Worm (Caenorhabditis elegans) whole organism, L4/young adult: ENCODE measurements around the gene acr-9.

Source experiments
- W03F9.2 ChIP-seq: fragments of 150-350 bp; optimal IDR thresholded peaks from 2 replicates; lab custom pipeline; 2014; ENCODE audit warnings: missing biosample characterization, missing genetic modification characterization
- dao-5 ChIP-seq: sonication (generic microtip); optimal IDR thresholded peaks from 2 replicates; lab custom pipeline; 2016; ENCODE audit warnings: missing genotype, missing genetic modification characterization, moderate library complexity, missing compliant biosample characterization
- him-1 ChIP-seq: sonication (generic microtip); optimal IDR thresholded peaks from 2 replicates; lab custom pipeline; 2016; ENCODE audit warnings: missing genotype, missing genetic modification reagents, missing genetic modification characterization, missing compliant biosample characterization

acr-9 gene

DNA sequence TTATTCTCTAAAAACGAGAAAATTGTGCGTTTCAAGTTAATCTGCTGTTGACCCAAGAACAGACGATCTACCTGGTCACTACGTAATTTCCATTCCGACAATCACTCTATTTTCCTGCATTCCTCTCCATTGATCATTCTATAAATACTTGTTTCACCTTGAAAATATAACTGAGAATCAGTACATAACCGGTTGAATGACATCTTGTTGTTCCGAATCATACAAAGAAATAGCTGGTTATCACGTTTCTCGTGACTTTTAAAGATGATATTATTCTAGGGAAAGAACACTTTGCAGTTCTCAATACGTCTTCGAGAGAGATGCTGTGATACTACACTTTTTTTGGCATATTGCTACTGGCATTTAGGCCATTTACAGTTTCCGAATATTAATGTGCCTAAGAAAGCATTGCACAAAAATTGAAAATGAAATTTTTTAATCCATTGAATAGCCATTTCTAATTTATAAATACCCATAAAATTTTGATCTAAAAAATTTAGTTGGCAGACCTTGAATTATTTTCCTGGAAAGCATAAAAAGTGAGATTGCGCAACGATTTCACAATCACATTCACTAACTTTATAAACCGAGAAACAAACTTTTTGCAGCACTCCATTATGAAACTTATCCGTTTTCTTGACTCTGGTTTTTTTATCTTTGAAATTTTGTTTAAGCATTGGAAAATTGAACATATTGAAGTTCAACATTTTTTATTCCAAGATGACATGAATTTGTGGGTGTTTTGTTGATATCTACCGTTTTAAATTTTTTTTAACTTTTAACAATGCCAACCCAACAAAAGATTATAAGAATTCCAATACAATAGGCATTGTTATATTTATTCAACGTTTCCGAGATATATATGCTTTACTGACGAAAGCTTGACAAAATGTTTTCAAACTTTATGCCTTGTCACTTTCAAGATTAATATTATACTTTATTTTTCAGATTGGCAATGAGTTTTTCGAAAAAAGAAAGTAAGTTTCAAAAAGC is 17.2 kb upstream of the acr-9 start, which contains the start of gene C04A11.5:
C04A11.5 (plus strand) TSS at position 943 of the 993 bp plus-strand sequence.
- no peak for TF ChIP-seq dao-5 (tag; lab: Kevin White, UChicago)

DNA sequence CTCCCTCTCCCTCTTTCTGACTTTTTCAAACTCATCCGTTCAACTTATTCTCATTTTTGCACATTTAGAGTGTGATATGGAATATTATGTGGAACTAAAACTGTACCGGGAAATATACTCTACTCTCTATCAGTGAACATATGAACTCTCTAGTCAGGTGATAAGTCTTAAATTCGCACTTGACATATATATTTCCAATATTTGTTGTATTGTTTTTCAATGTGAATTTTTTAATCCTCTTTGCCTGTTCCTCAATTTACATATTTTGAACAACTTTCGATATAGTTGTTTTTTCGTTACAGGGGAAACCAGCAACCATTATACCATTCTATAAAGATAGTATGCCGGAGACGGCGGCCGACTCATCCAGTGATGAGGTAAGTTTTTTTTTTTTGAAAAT is 13.5 kb upstream of the acr-9 start, which contains the start of gene C04A11.1:
C04A11.1 (plus strand) TSS at position 301 of the 400 bp plus-strand sequence.
- TF ChIP-seq him-1 (no peak), W03F9.2 (tag; lab: Kevin White, UChicago) (no peak), dao-5 (tag; lab: Kevin White, UChicago) (no peak)

DNA sequence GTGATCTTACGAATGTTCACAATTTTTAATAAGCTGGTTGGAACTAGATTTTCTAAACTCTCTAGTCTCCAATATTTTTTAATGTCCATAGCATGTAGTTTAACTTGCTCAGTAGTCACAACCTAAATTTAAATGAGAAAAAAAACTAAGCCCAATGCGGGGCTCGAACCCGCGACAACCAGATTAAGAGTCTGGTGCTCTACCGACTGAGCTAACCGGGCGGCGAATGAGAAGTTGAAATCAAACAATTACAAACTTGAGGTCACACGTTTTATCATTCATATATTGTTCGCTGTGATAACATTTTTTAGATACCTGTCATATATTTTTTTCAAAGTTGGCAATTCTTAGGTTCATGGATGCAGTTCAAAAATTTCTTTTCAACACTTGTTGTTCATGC is 9.1 kb upstream of the acr-9 start:
- TF ChIP-seq him-1, result no peak
- TF ChIP-seq dao-5 (tag; lab: Kevin White, UChicago), result no peak
- no peak for TF ChIP-seq W03F9.2 (tag; lab: Kevin White, UChicago)

DNA sequence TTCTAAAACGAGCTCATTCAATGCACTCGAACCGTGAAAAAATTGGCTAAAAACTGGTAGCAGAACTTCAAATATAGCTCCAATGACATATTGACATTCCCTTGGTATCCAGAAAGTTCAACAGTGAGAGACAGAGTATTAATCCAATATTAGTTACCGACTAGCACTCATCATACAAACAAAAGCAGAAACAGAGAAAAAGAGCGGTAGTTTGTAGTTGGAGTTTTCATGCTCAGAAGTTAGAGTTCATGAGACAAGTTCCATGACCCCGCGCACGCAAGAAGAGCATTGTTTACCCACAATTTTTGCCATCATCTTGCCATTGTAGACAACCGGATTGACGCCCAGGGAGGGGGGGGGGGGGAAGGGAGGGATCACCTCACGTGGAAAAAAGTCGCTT is 7.6 kb upstream of the acr-9 start:
- TF ChIP-seq dao-5 (tag; lab: Kevin White, UChicago) (no peak), him-1 (no peak)

DNA sequence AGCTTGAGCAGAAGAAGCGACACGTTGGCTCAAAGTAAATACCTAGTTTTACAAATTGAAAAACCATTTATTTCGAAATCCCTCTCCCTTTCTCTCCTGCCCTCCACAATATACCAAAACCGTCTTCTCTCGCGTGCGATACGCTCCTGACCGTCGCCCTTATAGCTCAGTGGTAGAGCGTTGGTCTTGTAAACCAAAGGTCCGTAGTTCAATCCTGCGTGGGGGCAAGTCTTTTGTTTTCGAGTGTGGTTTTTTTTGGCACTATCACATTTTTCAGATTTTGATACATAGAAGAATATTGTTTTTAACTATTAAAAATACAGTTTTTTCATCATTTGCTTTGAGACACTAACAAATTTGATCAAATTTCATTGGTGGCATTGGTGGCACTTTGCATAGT is 6.9 kb upstream of the acr-9 start:
- TF ChIP-seq dao-5 (tag; lab: Kevin White, UChicago) (peak; percentile 22), W03F9.2 (tag; lab: Kevin White, UChicago) (peak; percentile 1), him-1 (no peak)

DNA sequence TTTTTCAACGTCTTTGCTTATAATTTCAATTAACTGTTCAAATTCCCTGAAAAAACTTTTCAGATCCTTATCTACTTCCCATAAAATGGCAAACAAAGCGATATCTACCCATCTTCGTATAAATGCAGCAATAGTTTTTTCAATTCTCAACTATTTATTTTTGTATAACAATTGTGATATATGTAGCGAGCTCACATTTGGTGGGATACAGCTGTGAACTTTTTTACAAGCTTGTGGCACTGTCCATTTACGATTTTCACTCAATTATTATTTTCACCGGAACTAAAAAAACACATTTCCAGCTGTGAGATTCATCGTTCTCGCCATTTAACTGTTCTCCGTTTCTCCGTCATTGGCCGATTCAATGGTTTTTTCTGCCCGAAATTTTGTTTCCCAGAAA is 4.1 kb upstream of the acr-9 start, which contains the start of gene C40C9.4:
C40C9.4 (plus strand) TSS at position 301 of the 400 bp plus-strand sequence.
- TF ChIP-seq W03F9.2 (tag; lab: Kevin White, UChicago) (no peak), dao-5 (tag; lab: Kevin White, UChicago) (no peak), him-1 (no peak)

DNA sequence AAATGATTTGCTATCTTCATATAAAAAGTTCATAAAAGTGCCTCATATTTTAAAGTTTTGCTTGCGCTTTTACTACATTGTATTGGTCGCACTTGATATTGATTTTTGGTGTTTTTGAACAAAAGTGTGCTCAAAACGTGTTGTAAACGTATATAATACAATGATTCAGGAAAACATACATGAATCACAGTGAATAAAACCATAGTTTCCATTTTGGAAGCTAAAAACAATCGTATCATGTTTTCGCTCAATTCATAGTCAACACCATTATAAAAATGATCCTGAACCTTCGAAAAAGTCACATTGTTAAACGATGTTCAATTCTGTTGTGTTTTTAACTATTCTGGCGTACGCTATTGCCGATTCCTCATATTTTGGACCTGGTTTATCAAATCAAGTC is 607 bp upstream of the acr-9 start, which contains the start of gene C40C9.3:
C40C9.3 (plus strand) TSS at position 301 of the 400 bp plus-strand sequence.
- TF ChIP-seq dao-5 (tag; lab: Kevin White, UChicago), result no peak
- no peak for TF ChIP-seq him-1
- no peak for TF ChIP-seq W03F9.2 (tag; lab: Kevin White, UChicago)

DNA sequence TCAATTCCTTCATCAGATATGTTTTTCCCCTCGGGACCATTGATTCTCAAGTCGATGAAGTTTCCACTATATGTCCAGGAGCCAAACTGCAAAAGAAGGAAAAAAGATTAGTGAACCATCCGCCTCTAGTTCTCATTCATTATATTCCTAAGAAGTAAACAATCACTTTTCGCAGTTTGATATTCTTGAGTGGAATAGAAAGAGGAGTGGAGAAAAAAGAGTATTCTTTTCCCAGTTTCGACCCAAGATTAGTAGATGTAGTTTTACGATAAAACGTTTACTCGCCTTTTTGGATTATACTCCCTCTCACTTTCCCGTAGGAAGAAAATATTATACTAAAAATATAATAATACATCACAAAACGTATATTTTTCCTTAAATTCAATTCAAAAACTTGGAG is 1.8 kb downstream of the acr-9 start:
- TF ChIP-seq him-1 (no peak), W03F9.2 (tag; lab: Kevin White, UChicago) (no peak)

DNA sequence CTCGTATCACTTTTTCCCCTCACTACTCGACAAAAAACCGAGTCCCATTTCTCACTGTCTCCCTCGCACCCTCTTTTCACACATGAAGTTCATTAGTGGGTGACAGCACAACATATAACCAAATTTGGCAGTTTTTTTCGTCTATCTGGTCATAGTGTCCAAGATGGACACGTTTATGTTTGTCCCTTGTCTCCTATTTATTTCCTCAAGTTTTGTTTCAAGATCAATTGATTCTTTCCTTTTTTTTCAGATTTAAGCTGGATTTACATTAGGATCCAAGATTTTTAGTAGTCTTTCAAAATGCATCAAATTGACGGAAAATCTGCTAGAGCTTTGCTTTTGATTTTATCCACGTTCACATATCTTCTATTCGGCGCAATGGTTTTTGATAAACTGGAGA is 7.1 kb downstream of the acr-9 start, which contains the start of gene twk-20:
twk-20 (plus strand) TSS at position 301 of the 400 bp plus-strand sequence.
- TF ChIP-seq dao-5 (tag; lab: Kevin White, UChicago), result no peak

DNA sequence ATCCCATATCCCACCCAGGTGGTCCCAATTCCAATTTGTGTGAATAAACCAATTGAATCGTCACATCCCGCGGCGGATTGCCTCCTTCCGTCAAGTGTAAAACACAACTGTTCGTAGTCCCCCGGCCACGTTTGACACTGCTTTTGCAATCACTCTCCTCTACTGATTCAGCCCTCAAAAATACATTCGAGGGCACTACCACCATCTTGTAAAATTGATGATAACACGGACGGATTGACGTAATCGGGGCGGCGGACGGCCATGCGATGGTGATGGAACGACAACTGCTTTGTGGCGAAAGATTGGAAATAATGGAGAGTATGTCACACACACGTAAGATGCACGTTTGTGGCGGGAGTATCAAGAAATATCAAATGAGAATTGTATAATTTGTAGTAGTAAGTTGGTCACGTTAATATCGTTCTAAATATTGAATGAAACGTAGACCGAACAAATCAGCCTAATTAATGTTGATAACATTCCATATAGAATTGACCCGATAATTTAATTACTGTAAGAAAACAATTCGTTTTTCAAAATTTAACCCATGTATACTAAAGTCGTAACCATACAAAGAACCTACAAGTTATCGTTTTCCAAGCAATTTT is 8.2 kb downstream of the acr-9 start:
- TF ChIP-seq him-1 (no peak), W03F9.2 (tag; lab: Kevin White, UChicago) (no peak), dao-5 (tag; lab: Kevin White, UChicago) (no peak)

DNA sequence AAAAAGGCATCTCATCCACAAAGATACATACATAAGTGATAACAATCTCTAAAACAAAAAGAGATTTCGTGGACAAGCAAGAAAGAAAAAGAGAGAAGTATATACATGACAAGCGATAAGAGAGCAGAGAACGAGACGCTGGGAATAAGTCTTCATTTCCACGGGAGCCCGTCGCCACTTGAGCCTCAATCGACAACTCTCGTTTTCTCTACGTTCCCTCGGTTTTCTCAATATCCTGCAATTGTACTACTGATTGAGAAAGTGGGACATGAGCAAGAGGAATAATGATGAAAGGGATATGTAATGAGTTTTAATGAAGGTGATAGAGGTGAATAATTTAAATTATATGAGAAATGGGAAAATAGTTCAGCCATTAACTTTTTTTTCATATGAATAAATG is 9.2 kb downstream of the acr-9 start:
- TF ChIP-seq W03F9.2 (tag; lab: Kevin White, UChicago) (no peak), dao-5 (tag; lab: Kevin White, UChicago) (no peak), him-1 (no peak)

DNA sequence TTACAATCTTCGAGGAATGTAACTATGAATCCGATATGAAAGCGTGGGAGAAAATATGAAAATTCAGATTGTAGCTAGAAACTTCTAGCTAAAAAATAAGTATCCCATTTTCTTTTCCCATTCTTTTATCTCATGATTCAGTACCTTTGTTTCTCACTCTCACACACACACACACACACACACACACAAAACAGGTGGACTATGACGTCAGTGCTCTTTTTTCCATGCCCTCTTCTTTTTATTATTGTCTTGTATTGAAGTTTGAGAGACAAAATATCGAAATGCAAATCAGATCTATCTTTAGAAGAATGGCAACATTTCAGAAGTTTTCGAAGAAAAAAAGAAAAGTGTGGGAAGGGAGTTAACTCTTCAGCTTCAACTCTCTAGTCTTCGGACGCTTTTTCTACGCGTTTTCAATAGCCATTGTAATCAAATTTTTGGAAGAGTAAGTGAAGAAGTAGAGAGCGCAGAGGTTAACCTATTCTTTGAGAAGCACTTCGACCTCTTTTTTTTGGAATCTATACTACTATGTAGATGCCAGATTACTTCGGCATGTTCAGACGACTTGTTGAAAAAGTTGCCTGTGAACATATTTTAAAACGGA is 12.7 kb downstream of the acr-9 start:
- TF ChIP-seq him-1, result no peak
- no peak for TF ChIP-seq W03F9.2 (tag; lab: Kevin White, UChicago)
- no peak for TF ChIP-seq dao-5 (tag; lab: Kevin White, UChicago)

DNA sequence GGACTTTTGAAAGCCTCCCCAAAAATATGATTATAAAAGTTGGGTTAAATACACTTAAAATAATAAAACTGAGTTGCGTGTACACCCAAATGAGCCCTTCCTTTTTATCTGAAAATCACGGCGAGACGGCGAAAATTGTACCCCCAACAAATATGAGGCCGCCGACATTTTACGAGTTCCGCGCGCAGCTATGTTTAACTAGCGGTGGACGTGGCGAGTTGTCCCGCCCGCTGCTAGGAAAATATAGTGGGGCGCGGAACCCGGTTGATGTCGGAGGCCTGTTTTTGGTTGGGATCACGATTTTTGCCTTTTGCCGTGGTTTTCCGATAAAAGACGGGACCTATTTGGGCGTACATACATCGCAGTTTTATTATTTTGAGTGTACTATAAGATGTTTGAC is 13.7 kb downstream of the acr-9 start:
- TF ChIP-seq dao-5 (tag; lab: Kevin White, UChicago), result no peak
- no peak for TF ChIP-seq him-1
- TF ChIP-seq W03F9.2 (tag; lab: Kevin White, UChicago), result no peak

DNA sequence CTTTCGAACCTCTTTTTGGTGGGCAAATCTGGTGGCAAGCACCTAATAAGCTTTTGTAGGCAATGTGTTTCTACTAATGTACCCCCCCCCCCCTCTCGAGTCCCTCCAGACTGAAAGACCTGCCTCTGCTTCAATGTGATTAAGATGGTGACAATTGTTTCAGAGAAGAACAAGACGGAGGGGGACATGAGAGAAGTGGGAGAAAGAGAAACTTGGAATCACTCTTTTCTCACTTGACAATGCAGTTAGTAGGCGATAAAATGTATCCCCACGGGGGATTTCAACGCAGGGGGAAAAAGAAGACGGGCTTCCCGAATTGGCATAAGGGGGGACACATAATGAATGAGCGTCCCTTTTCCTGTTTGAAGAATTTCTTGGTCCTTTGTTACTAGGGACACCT is 14.5 kb downstream of the acr-9 start:
- TF ChIP-seq dao-5 (tag; lab: Kevin White, UChicago) (no peak), him-1 (no peak), W03F9.2 (tag; lab: Kevin White, UChicago) (no peak)
